Worm (Caenorhabditis elegans) whole organism, midembryonic: ENCODE results near the gene BE10.3.

Source experiments
- cog-1 ChIP-seq: sonication (generic microtip); optimal IDR thresholded peaks from 2 replicates; lab custom pipeline; 2016; ENCODE audit warnings: missing genetic modification characterization, missing compliant biosample characterization
- klf-2 ChIP-seq: fragments of 200-800 bp; sonication (Bioruptor generic); conservative IDR thresholded peaks from 2 replicates; pipeline ENCODE4 v1.3.6; 2022; ENCODE audit warnings: missing genetic modification reagents, missing genetic modification characterization, missing compliant biosample characterization
- med-1 ChIP-seq: sonication (generic microtip); optimal IDR thresholded peaks from 2 replicates; lab custom pipeline; 2017; ENCODE audit warnings: missing genetic modification characterization, mild to moderate bottlenecking, missing compliant biosample characterization, antibody characterized with exemption, missing genetic modification reagents; ENCODE audit not compliant: insufficient read depth
- ztf-29 ChIP-seq: fragments of 200-800 bp; sonication (Bioruptor generic); IDR thresholded peaks from 2 replicates; pipeline ENCODE4 v1.3.6; 2022; ENCODE audit warnings: missing genetic modification reagents, missing genetic modification characterization, missing compliant biosample characterization

ce11 chrIII:12789420-12789819 is 18.4 kb upstream of the BE10.3 start, which contains the start of gene BE10.1:
- TF ChIP-seq ztf-29 (no peak), klf-2 (GFP tag; lab: Robert Waterston, UW) (no peak), cog-1 (no peak), med-1 (no peak)
